Worm (Caenorhabditis elegans) whole organism, L3 larva: ENCODE results near the gene icd-1.
A peak's percentile ranks its signal among the peaks of the same experiment; 100 is the strongest.

Experiments
- ZK546.5 ChIP-seq: sonication (generic microtip); optimal IDR thresholded peaks from 2 replicates; lab custom pipeline; 2017; ENCODE audit warnings: missing biosample characterization, missing genetic modification characterization
- ama-1 ChIP-seq: fragments of 150-350 bp; optimal IDR thresholded peaks from 2 replicates; lab custom pipeline; 2018
- ceh-16 ChIP-seq: sonication (generic microtip); optimal IDR thresholded peaks from 2 replicates; lab custom pipeline; 2017; ENCODE audit warnings: missing biosample characterization, missing genetic modification characterization
- ceh-28 ChIP-seq: fragments of 150-350 bp; optimal IDR thresholded peaks from 2 replicates; lab custom pipeline; 2014; ENCODE audit warnings: missing biosample characterization, missing genetic modification reagents, missing genetic modification characterization
- ceh-82 ChIP-seq: fragments of 150-350 bp; optimal IDR thresholded peaks from 2 replicates; lab custom pipeline; 2014; ENCODE audit warnings: missing biosample characterization, missing genetic modification characterization
- ceh-9 ChIP-seq: sonication (generic microtip); optimal IDR thresholded peaks from 2 replicates; lab custom pipeline; 2018; ENCODE audit warnings: missing biosample characterization, missing genetic modification characterization
- daf-12 ChIP-seq: fragments of 150-350 bp; optimal IDR thresholded peaks from 2 replicates; lab custom pipeline; 2014; ENCODE audit warnings: missing biosample characterization, missing genetic modification reagents, missing genetic modification characterization
- egl-27 ChIP-seq: sonication (generic microtip); optimal IDR thresholded peaks from 4 replicates; lab custom pipeline; 2017; ENCODE audit warnings: missing biosample characterization, missing genetic modification reagents, missing genetic modification characterization
- elt-1 ChIP-seq: fragments of 150-350 bp; optimal IDR thresholded peaks from 2 replicates; lab custom pipeline; 2014; ENCODE audit warnings: missing biosample characterization, missing genetic modification characterization
- elt-2 ChIP-seq: sonication (generic microtip); optimal IDR thresholded peaks from 2 replicates; lab custom pipeline; 2016; ENCODE audit warnings: missing genetic modification reagents, mild to moderate bottlenecking, missing genetic modification characterization, missing compliant biosample characterization
- elt-3 ChIP-seq, 3 experiments: fragments of 150-350 bp in 1 of 3; sonication (generic microtip) in 2 of 3; optimal IDR thresholded peaks; 2 replicates in 2 of 3; 4 replicates in 1 of 3; lab custom pipeline; 2014 to 2017; ENCODE audit warnings: missing biosample characterization in 3 of 3, missing genetic modification characterization in 3 of 3
- fkh-10 ChIP-seq: sonication (generic microtip); optimal IDR thresholded peaks from 2 replicates; lab custom pipeline; 2017; ENCODE audit warnings: missing biosample characterization, missing genetic modification reagents, missing genetic modification characterization
- fkh-2 ChIP-seq: fragments of 150-350 bp; optimal IDR thresholded peaks from 2 replicates; lab custom pipeline; 2014; ENCODE audit warnings: missing biosample characterization, missing genetic modification reagents, missing genetic modification characterization
- fos-1 ChIP-seq: fragments of 150-350 bp; optimal IDR thresholded peaks from 2 replicates; lab custom pipeline; 2014; ENCODE audit warnings: missing biosample characterization, missing genetic modification characterization
- hmg-11 ChIP-seq: sonication (generic microtip); optimal IDR thresholded peaks from 2 replicates; lab custom pipeline; 2016; ENCODE audit warnings: missing genetic modification characterization, missing compliant biosample characterization
- jun-1 ChIP-seq: fragments of 150-350 bp; optimal IDR thresholded peaks from 2 replicates; lab custom pipeline; 2014; ENCODE audit warnings: missing biosample characterization, missing genetic modification reagents, missing genetic modification characterization
- lin-15B ChIP-seq: fragments of 150-350 bp; optimal IDR thresholded peaks from 2 replicates; lab custom pipeline; 2014; ENCODE audit warnings: missing biosample characterization, missing genetic modification characterization
- lin-39 ChIP-seq: fragments of 150-350 bp; optimal IDR thresholded peaks from 2 replicates; lab custom pipeline; 2018; ENCODE audit warnings: missing biosample characterization, missing genetic modification reagents, missing genetic modification characterization
- lsy-12 ChIP-seq: sonication (generic microtip); optimal IDR thresholded peaks from 2 replicates; lab custom pipeline; 2016; ENCODE audit warnings: mild to moderate bottlenecking, missing genetic modification characterization, missing compliant biosample characterization
- mdl-1 ChIP-seq: fragments of 150-350 bp; optimal IDR thresholded peaks from 2 replicates; lab custom pipeline; 2014; ENCODE audit warnings: missing biosample characterization, missing genetic modification characterization
- mml-1 ChIP-seq: fragments of 150-350 bp; sonication (generic microtip); optimal IDR thresholded peaks from 3 replicates; lab custom pipeline; 2014; ENCODE audit warnings: missing biosample characterization, missing genetic modification characterization
- nfya-1 ChIP-seq: sonication (generic microtip); optimal IDR thresholded peaks from 2 replicates; lab custom pipeline; 2017; ENCODE audit warnings: missing genetic modification characterization, mild to moderate bottlenecking, missing compliant biosample characterization, antibody characterized with exemption, moderate library complexity; ENCODE audit not compliant: insufficient read depth
- nhr-11 ChIP-seq: fragments of 150-350 bp; optimal IDR thresholded peaks from 2 replicates; lab custom pipeline; 2014; ENCODE audit warnings: missing biosample characterization, missing genetic modification characterization
- nhr-12 ChIP-seq: fragments of 150-350 bp; optimal IDR thresholded peaks from 2 replicates; lab custom pipeline; 2014; ENCODE audit warnings: missing biosample characterization, missing genetic modification characterization
- nhr-23 ChIP-seq: fragments of 150-350 bp; optimal IDR thresholded peaks from 2 replicates; lab custom pipeline; 2014; ENCODE audit warnings: missing biosample characterization, missing genetic modification reagents, missing genetic modification characterization
- nhr-237 ChIP-seq: fragments of 150-350 bp; optimal IDR thresholded peaks from 2 replicates; lab custom pipeline; 2014; ENCODE audit warnings: missing biosample characterization, missing genetic modification characterization
- nhr-25 ChIP-seq: sonication (generic microtip); optimal IDR thresholded peaks from 2 replicates; lab custom pipeline; 2017; ENCODE audit warnings: missing biosample characterization, missing genetic modification characterization
- nhr-28 ChIP-seq: fragments of 150-350 bp; optimal IDR thresholded peaks from 2 replicates; lab custom pipeline; 2014; ENCODE audit warnings: missing biosample characterization, missing genetic modification characterization
- nhr-43 ChIP-seq: sonication (generic microtip); optimal IDR thresholded peaks from 2 replicates; lab custom pipeline; 2016; ENCODE audit warnings: mild to moderate bottlenecking, missing genetic modification characterization, missing compliant biosample characterization; ENCODE audit not compliant: poor library complexity, severe bottlenecking
- nhr-67 ChIP-seq: fragments of 150-350 bp; optimal IDR thresholded peaks from 2 replicates; lab custom pipeline; 2014; ENCODE audit warnings: missing biosample characterization, missing genetic modification characterization
- nhr-76 ChIP-seq: fragments of 150-350 bp; sonication (generic microtip); optimal IDR thresholded peaks from 5 replicates; lab custom pipeline; 2014; ENCODE audit warnings: missing biosample characterization, missing genetic modification characterization
- nhr-77 ChIP-seq: fragments of 150-350 bp; optimal IDR thresholded peaks from 2 replicates; lab custom pipeline; 2014; ENCODE audit warnings: missing biosample characterization, missing genetic modification characterization
- pha-4 ChIP-seq: fragments of 150-350 bp; optimal IDR thresholded peaks from 2 replicates; lab custom pipeline; 2014; ENCODE audit warnings: missing biosample characterization, missing genetic modification reagents, missing genetic modification characterization
- skn-1 ChIP-seq: fragments of 150-350 bp; optimal IDR thresholded peaks from 2 replicates; lab custom pipeline; 2014; ENCODE audit warnings: missing biosample characterization, missing genetic modification characterization
- snpc-4 ChIP-seq: fragments of 150-350 bp; optimal IDR thresholded peaks from 2 replicates; lab custom pipeline; 2014; ENCODE audit warnings: missing biosample characterization, missing genetic modification characterization
- tbx-2 ChIP-seq: sonication (generic microtip); optimal IDR thresholded peaks from 2 replicates; lab custom pipeline; 2016; ENCODE audit warnings: mild to moderate bottlenecking, missing genetic modification characterization, missing compliant biosample characterization
- unc-62 ChIP-seq: fragments of 150-350 bp; sonication (generic microtip); optimal IDR thresholded peaks from 4 replicates; lab custom pipeline; 2014; ENCODE audit warnings: missing biosample characterization, missing genetic modification reagents, missing genetic modification characterization
- zag-1 ChIP-seq: fragments of 150-350 bp; optimal IDR thresholded peaks from 2 replicates; lab custom pipeline; 2014; ENCODE audit warnings: missing biosample characterization, missing genetic modification characterization
- ztf-4 ChIP-seq: fragments of 150-350 bp; optimal IDR thresholded peaks from 2 replicates; lab custom pipeline; 2014; ENCODE audit warnings: missing biosample characterization, missing genetic modification characterization

icd-1 gene

ce11 chrII:6608626-6609025 lies 20.2 kb upstream of the icd-1 start:
- TF ChIP-seq nhr-237 (tag; lab: Kevin White, UChicago) (no peak), nhr-67 (tag; lab: Kevin White, UChicago) (no peak), fkh-10 (GFP tag; lab: Kevin White, UChicago) (no peak), jun-1 (no peak), ceh-28 (no peak), nhr-43 (tag; lab: Kevin White, UChicago) (no peak), ZK546.5 (tag; lab: Kevin White, UChicago) (no peak), egl-27 (tag; lab: Kevin White, UChicago) (no peak), snpc-4 (tag; lab: Kevin White, UChicago) (no peak), daf-12 (tag; lab: Kevin White, UChicago) (no peak), elt-3 (tag; optimal IDR thresholded peaks at IDR 0.05; lab: Kevin White, UChicago) (no peak), mdl-1 (tag; lab: Kevin White, UChicago) (no peak), lsy-12 (tag; lab: Kevin White, UChicago) (no peak), lin-39 (no peak), nfya-1 (tag; lab: Kevin White, UChicago) (no peak)

- TF ChIP-seq nhr-23 (tag; lab: Kevin White, UChicago), result peak; percentile 9
- peak; percentile 24 for TF ChIP-seq lin-39
- no peak for TF ChIP-seq nhr-77 (tag; lab: Kevin White, UChicago)
- peak; percentile 33 for TF ChIP-seq lsy-12 (tag; lab: Kevin White, UChicago)
- peak; percentile 80 for TF ChIP-seq hmg-11 (tag; lab: Kevin White, UChicago)
- TF ChIP-seq elt-2, result peak; percentile 19
- TF ChIP-seq nhr-25 (tag; lab: Kevin White, UChicago), result peak; percentile 3
- TF ChIP-seq fos-1 (tag; lab: Kevin White, UChicago), result no peak
- TF ChIP-seq nfya-1 (tag; lab: Kevin White, UChicago), result peak; percentile 54
Observed at ce11 chrII:6600973-6601372, 12.5 kb upstream of the icd-1 start, which contains the start of gene vps-33.2. Gene vps-33.2, plus strand, starts transcription at chrII:6601216.

- no peak for TF ChIP-seq fkh-10 (GFP tag; lab: Kevin White, UChicago)
- no peak for TF ChIP-seq ceh-9 (tag; lab: Kevin White, UChicago)
- TF ChIP-seq nhr-12, result no peak
- TF ChIP-seq nhr-23 (tag; lab: Kevin White, UChicago), result no peak
- TF ChIP-seq unc-62 (GFP tag; lab: Kevin White, UChicago), result no peak
- TF ChIP-seq jun-1, result no peak
- TF ChIP-seq lin-15B (tag; lab: Kevin White, UChicago), result peak; percentile 23
- peak; percentile 60 for TF ChIP-seq nfya-1 (tag; lab: Kevin White, UChicago)
- no peak for TF ChIP-seq ZK546.5 (tag; lab: Kevin White, UChicago)
- no peak for TF ChIP-seq ceh-82 (tag; lab: Kevin White, UChicago)
- no peak for TF ChIP-seq ztf-4
- no peak for TF ChIP-seq fkh-2 (tag; lab: Kevin White, UChicago)
- no peak for TF ChIP-seq elt-1
- no peak for TF ChIP-seq skn-1 (tag; lab: Kevin White, UChicago)
- TF ChIP-seq zag-1 (tag; lab: Kevin White, UChicago), result no peak
- no peak for TF ChIP-seq tbx-2 (tag; lab: Kevin White, UChicago)
- no peak for TF ChIP-seq ceh-16 (tag; lab: Kevin White, UChicago)
- TF ChIP-seq ama-1 (lab: Kevin White, UChicago), result peak; percentile 6
- no peak for TF ChIP-seq elt-3 (tag; optimal IDR thresholded peaks at IDR 0.05; lab: Kevin White, UChicago)
- TF ChIP-seq lin-39, result peak; percentile 66
- TF ChIP-seq pha-4, result peak; percentile 25
Observed at ce11 chrII:6598050-6598449, 9.6 kb upstream of the icd-1 start, which contains the start of gene dnj-8. Gene dnj-8, minus strand, starts transcription at chrII:6598080.

ce11 chrII:6597507-6597906 lies 9.1 kb upstream of the icd-1 start:
- TF ChIP-seq ceh-28 (no peak), nhr-12 (no peak), nhr-28 (tag; lab: Kevin White, UChicago) (no peak), nhr-76 (tag; lab: Kevin White, UChicago) (no peak), ceh-16 (tag; lab: Kevin White, UChicago) (no peak), hmg-11 (tag; lab: Kevin White, UChicago) (no peak), elt-2 (no peak), elt-1 (no peak), mml-1 (no peak), nhr-77 (tag; lab: Kevin White, UChicago) (no peak), lsy-12 (tag; lab: Kevin White, UChicago) (no peak), nhr-67 (tag; lab: Kevin White, UChicago) (no peak), skn-1 (tag; lab: Kevin White, UChicago) (no peak), jun-1 (no peak), nhr-11 (no peak), snpc-4 (tag; lab: Kevin White, UChicago) (no peak)
- TF ChIP-seq, all 47 proteins: peak for 0
